Fruit fly (Drosophila melanogaster) whole organism, embryonic: ENCODE data around the gene Vm26Ab.
A peak's percentile ranks its signal among the peaks of the same experiment; 100 is the strongest.

Source experiments
- Adf1 ChIP-seq: fragments of 200-800 bp; sonication (Bioruptor generic); IDR thresholded peaks from 2 replicates; pipeline ENCODE4 v1.3.6; 2022; ENCODE audit warnings: missing biosample characterization, missing genetic modification characterization
- Atf-2 ChIP-seq: fragments of 200-800 bp; sonication (Bioruptor generic); optimal IDR thresholded peaks from 2 replicates; lab custom pipeline; 2016; ENCODE audit warnings: missing biosample characterization, missing genetic modification characterization
- BEAF-32 ChIP-seq: fragments of 200-800 bp; sonication (Bioruptor generic); optimal IDR thresholded peaks from 3 replicates; lab custom pipeline; 2017; ENCODE audit warnings: missing biosample characterization, missing genetic modification characterization, mild to moderate bottlenecking, moderate library complexity, missing genetic modification reagents
- CG10209 ChIP-seq: fragments of 200-800 bp; sonication (Bioruptor generic); optimal IDR thresholded peaks from 3 replicates; lab custom pipeline; 2017; ENCODE audit warnings: missing biosample characterization, mild to moderate bottlenecking, missing genetic modification characterization, missing genetic modification reagents
- CG10267 ChIP-seq: fragments of 200-800 bp; sonication (Bioruptor generic); optimal IDR thresholded peaks from 2 replicates; lab custom pipeline; 2018; ENCODE audit warnings: missing biosample characterization, mild to moderate bottlenecking, missing genetic modification characterization, moderate library complexity
- CG11504 ChIP-seq: fragments of 200-800 bp; sonication (Bioruptor generic); optimal IDR thresholded peaks from 3 replicates; lab custom pipeline; 2019; ENCODE audit warnings: missing biosample characterization, mild to moderate bottlenecking, missing genetic modification characterization, moderate library complexity
- CG12744 ChIP-seq: fragments of 200-800 bp; sonication (Bioruptor generic); optimal IDR thresholded peaks from 2 replicates; lab custom pipeline; 2016; ENCODE audit warnings: missing biosample characterization, missing genetic modification characterization
- CG13123 ChIP-seq: fragments of 200-800 bp; sonication (Bioruptor generic); optimal IDR thresholded peaks from 2 replicates; lab custom pipeline; 2016; ENCODE audit warnings: missing biosample characterization, missing genetic modification characterization
- CG15269 ChIP-seq: fragments of 200-800 bp; sonication (Bioruptor generic); optimal IDR thresholded peaks from 2 replicates; lab custom pipeline; 2018; ENCODE audit warnings: missing biosample characterization, mild to moderate bottlenecking, missing genetic modification characterization, moderate library complexity
- CG1647 ChIP-seq: fragments of 200-800 bp; sonication (Bioruptor generic); optimal IDR thresholded peaks from 3 replicates; lab custom pipeline; 2016; ENCODE audit warnings: missing biosample characterization, missing genetic modification characterization
- CG16863 ChIP-seq: fragments of 200-800 bp; sonication (Bioruptor generic); optimal IDR thresholded peaks from 3 replicates; lab custom pipeline; 2016; ENCODE audit warnings: missing biosample characterization, missing genetic modification characterization
- CG17186 ChIP-seq: fragments of 200-800 bp; sonication (Bioruptor generic); optimal IDR thresholded peaks from 3 replicates; lab custom pipeline; 2017; ENCODE audit warnings: missing biosample characterization, missing genetic modification reagents, missing genetic modification characterization
- CG2678 ChIP-seq: fragments of 200-800 bp; sonication (Bioruptor generic); optimal IDR thresholded peaks from 3 replicates; lab custom pipeline; 2019; ENCODE audit warnings: missing biosample characterization, mild to moderate bottlenecking, missing genetic modification characterization, moderate library complexity
- CG2889 ChIP-seq: fragments of 200-800 bp; sonication (Bioruptor generic); IDR thresholded peaks from 3 replicates; pipeline ENCODE4 v1.3.6; 2022; ENCODE audit warnings: missing biosample characterization, missing genetic modification characterization
- CG34376 ChIP-seq: fragments of 200-800 bp; sonication (Bioruptor generic); optimal IDR thresholded peaks from 2 replicates; lab custom pipeline; 2018; ENCODE audit warnings: missing biosample characterization, mild to moderate bottlenecking, missing genetic modification characterization
- CG3838 ChIP-seq: fragments of 200-800 bp; sonication (Bioruptor generic); optimal IDR thresholded peaks from 3 replicates; lab custom pipeline; 2016; ENCODE audit warnings: missing biosample characterization, missing genetic modification characterization
- CG3995 ChIP-seq: fragments of 200-800 bp; sonication (Bioruptor generic); optimal IDR thresholded peaks from 3 replicates; lab custom pipeline; 2016; ENCODE audit warnings: missing biosample characterization, missing genetic modification characterization
- CG43689 ChIP-seq: fragments of 200-800 bp; sonication (Bioruptor generic); IDR thresholded peaks from 2 replicates; pipeline ENCODE4 v1.3.6; 2022; ENCODE audit warnings: missing biosample characterization, missing genetic modification characterization
- CG4404 ChIP-seq: fragments of 200-800 bp; sonication (Bioruptor generic); IDR thresholded peaks from 2 replicates; pipeline ENCODE4 v1.3.6; 2022; ENCODE audit warnings: missing biosample characterization, missing genetic modification characterization
- CG6254 ChIP-seq: fragments of 200-800 bp; sonication (Bioruptor generic); optimal IDR thresholded peaks from 3 replicates; lab custom pipeline; 2017; ENCODE audit warnings: mild to moderate bottlenecking, missing biosample characterization, missing genetic modification reagents, missing genetic modification characterization
- CG7839 ChIP-seq: fragments of 200-800 bp; sonication (Bioruptor generic); optimal IDR thresholded peaks from 3 replicates; lab custom pipeline; 2018; ENCODE audit warnings: missing biosample characterization, mild to moderate bottlenecking, missing genetic modification characterization, moderate library complexity
- CG7928 ChIP-seq: fragments of 200-800 bp; sonication (Bioruptor generic); optimal IDR thresholded peaks from 2 replicates; lab custom pipeline; 2017; ENCODE audit warnings: missing biosample characterization, mild to moderate bottlenecking, missing genetic modification characterization
- CG8388 ChIP-seq: fragments of 200-800 bp; sonication (Bioruptor generic); optimal IDR thresholded peaks from 2 replicates; lab custom pipeline; 2019; ENCODE audit warnings: missing biosample characterization, mild to moderate bottlenecking, missing genetic modification characterization, moderate library complexity
- CG8765 ChIP-seq: fragments of 200-800 bp; sonication (Bioruptor generic); IDR thresholded peaks from 2 replicates; pipeline ENCODE4 v1.3.6; 2022; ENCODE audit warnings: missing biosample characterization, missing genetic modification characterization
- CG9609 ChIP-seq: fragments of 200-800 bp; sonication (Bioruptor generic); optimal IDR thresholded peaks from 3 replicates; lab custom pipeline; 2016; ENCODE audit warnings: missing biosample characterization, missing genetic modification characterization
- CG9727 ChIP-seq: fragments of 200-800 bp; sonication (Bioruptor generic); optimal IDR thresholded peaks from 3 replicates; lab custom pipeline; 2017; ENCODE audit warnings: missing biosample characterization, mild to moderate bottlenecking, missing genetic modification characterization
- CG9797 ChIP-seq: fragments of 200-800 bp; sonication (Bioruptor generic); optimal IDR thresholded peaks from 3 replicates; lab custom pipeline; 2018; ENCODE audit warnings: missing biosample characterization, mild to moderate bottlenecking, missing genetic modification characterization
- Chrac-16 ChIP-seq: fragments of 200-800 bp; sonication (Bioruptor generic); optimal IDR thresholded peaks from 3 replicates; lab custom pipeline; 2016; ENCODE audit warnings: missing biosample characterization, missing genetic modification characterization
- Dip2 ChIP-seq: fragments of 200-800 bp; sonication (Bioruptor generic); IDR thresholded peaks from 2 replicates; pipeline ENCODE4 v1.3.6; 2022; ENCODE audit warnings: missing biosample characterization, missing genetic modification characterization
- Lim3 ChIP-seq: fragments of 200-800 bp; sonication (Bioruptor generic); IDR thresholded peaks from 2 replicates; pipeline ENCODE4 v1.3.6; 2022; ENCODE audit warnings: missing biosample characterization, missing genetic modification characterization
- Ravus ChIP-seq: fragments of 200-800 bp; sonication (Bioruptor generic); IDR thresholded peaks from 2 replicates; pipeline ENCODE4 v1.3.6; 2022; ENCODE audit warnings: missing biosample characterization, missing genetic modification characterization
- Scr ChIP-seq: fragments of 200-800 bp; sonication (Bioruptor generic); IDR thresholded peaks from 2 replicates; pipeline ENCODE4 v1.3.6; 2022; ENCODE audit warnings: missing biosample characterization, missing genetic modification characterization; ENCODE audit not compliant: partially characterized antibody
- Xbp1 ChIP-seq: fragments of 200-800 bp; sonication (Bioruptor generic); optimal IDR thresholded peaks from 3 replicates; lab custom pipeline; 2016; ENCODE audit warnings: missing biosample characterization, mild to moderate bottlenecking, missing genetic modification characterization
- ase ChIP-seq: fragments of 200-800 bp; sonication (Bioruptor generic); IDR thresholded peaks from 3 replicates; pipeline ENCODE4 v1.3.6; 2022; ENCODE audit warnings: missing biosample characterization, missing genetic modification characterization
- ato ChIP-seq: fragments of 200-800 bp; sonication (Bioruptor generic); IDR thresholded peaks from 2 replicates; pipeline ENCODE4 v1.3.6; 2022; ENCODE audit warnings: missing biosample characterization, missing genetic modification characterization; ENCODE audit not compliant: partially characterized antibody
- btn ChIP-seq: fragments of 200-800 bp; sonication (Bioruptor generic); optimal IDR thresholded peaks from 2 replicates; lab custom pipeline; 2016; ENCODE audit warnings: missing biosample characterization, missing genetic modification characterization
- cas ChIP-seq: fragments of 200-800 bp; sonication (Bioruptor generic); IDR thresholded peaks from 2 replicates; pipeline ENCODE4 v1.3.6; 2022; ENCODE audit warnings: missing biosample characterization, missing genetic modification characterization
- ci ChIP-seq: fragments of 200-800 bp; sonication (Bioruptor generic); IDR thresholded peaks from 3 replicates; pipeline ENCODE4 v1.3.6; 2022; ENCODE audit warnings: missing biosample characterization, missing genetic modification characterization
- crol ChIP-seq: fragments of 200-800 bp; sonication (Bioruptor generic); IDR thresholded peaks from 2 replicates; pipeline ENCODE4 v1.3.6; 2022; ENCODE audit warnings: missing biosample characterization, missing genetic modification characterization
- en ChIP-seq: fragments of 200-800 bp; sonication (Bioruptor generic); optimal IDR thresholded peaks from 2 replicates; lab custom pipeline; 2016; ENCODE audit warnings: missing biosample characterization, missing genetic modification characterization
- esg ChIP-seq: fragments of 200-800 bp; sonication (Bioruptor generic); conservative IDR thresholded peaks from 2 replicates; pipeline ENCODE4 v1.3.6; 2022; ENCODE audit warnings: missing biosample characterization, missing genetic modification characterization
- fd3F ChIP-seq: fragments of 200-800 bp; sonication (Bioruptor generic); optimal IDR thresholded peaks from 2 replicates; lab custom pipeline; 2018; ENCODE audit warnings: missing biosample characterization, mild to moderate bottlenecking, missing genetic modification characterization, moderate library complexity
- fru ChIP-seq: fragments of >200 bp; optimal IDR thresholded peaks from 2 replicates; lab custom pipeline; 2017
- grn ChIP-seq: fragments of 200-800 bp; sonication (Bioruptor generic); optimal IDR thresholded peaks from 3 replicates; lab custom pipeline; 2017; ENCODE audit warnings: missing biosample characterization, missing genetic modification characterization
- mam ChIP-seq: fragments of 200-800 bp; sonication (Bioruptor generic); optimal IDR thresholded peaks from 3 replicates; lab custom pipeline; 2016; ENCODE audit warnings: missing biosample characterization, missing genetic modification characterization
- oc ChIP-seq: fragments of 200-800 bp; sonication (Bioruptor generic); optimal IDR thresholded peaks from 2 replicates; lab custom pipeline; 2018; ENCODE audit warnings: missing biosample characterization, mild to moderate bottlenecking, missing genetic modification characterization, moderate library complexity
- pita ChIP-seq: fragments of 200-800 bp; sonication (Bioruptor generic); optimal IDR thresholded peaks from 2 replicates; lab custom pipeline; 2017; ENCODE audit warnings: missing biosample characterization, mild to moderate bottlenecking, missing genetic modification characterization
- run ChIP-seq: fragments of 200-800 bp; sonication (Bioruptor generic); optimal IDR thresholded peaks from 3 replicates; lab custom pipeline; 2018; ENCODE audit warnings: missing biosample characterization, mild to moderate bottlenecking, missing genetic modification characterization
- salm ChIP-seq: fragments of 200-800 bp; sonication (Bioruptor generic); optimal IDR thresholded peaks from 2 replicates; lab custom pipeline; 2018; ENCODE audit warnings: missing biosample characterization, mild to moderate bottlenecking, missing genetic modification characterization
- slou ChIP-seq: fragments of 200-800 bp; sonication (Bioruptor generic); optimal IDR thresholded peaks from 3 replicates; lab custom pipeline; 2016; ENCODE audit warnings: missing biosample characterization, missing genetic modification characterization
- unc-4 ChIP-seq: fragments of 200-800 bp; sonication (Bioruptor generic); IDR thresholded peaks from 2 replicates; pipeline ENCODE4 v1.3.6; 2022; ENCODE audit warnings: missing biosample characterization, missing genetic modification characterization; ENCODE audit not compliant: partially characterized antibody
- wor ChIP-seq: fragments of 200-800 bp; sonication (Bioruptor generic); IDR thresholded peaks from 2 replicates; pipeline ENCODE4 v1.3.6; 2022; ENCODE audit warnings: missing biosample characterization, missing genetic modification characterization

Vm26Ab gene

DNA sequence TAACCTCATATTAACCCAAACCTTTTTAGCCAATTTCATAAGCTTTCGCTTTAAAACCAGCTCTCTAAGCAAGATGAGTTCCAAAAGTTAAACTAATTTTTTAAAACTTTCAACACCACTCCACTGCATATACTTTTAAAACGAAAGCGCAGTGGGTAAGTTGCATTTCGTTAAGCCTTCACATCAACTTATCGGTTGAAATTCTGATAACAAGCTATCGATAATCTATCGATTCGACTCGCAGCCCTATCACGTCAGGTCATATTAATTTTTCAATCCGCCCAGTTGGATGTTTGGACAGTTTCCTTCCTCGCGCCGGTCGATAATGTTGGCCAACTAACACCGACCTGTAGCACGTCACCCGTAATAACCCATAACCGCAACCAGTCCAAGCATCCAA, 29.3 kb downstream of the Vm26Ab start, which contains the start of gene ifc (continued):
- TF ChIP-seq CG7928 (GFP tag; lab: Kevin White, UChicago) = peak; percentile 98
- TF ChIP-seq CG6254 (GFP tag; lab: Kevin White, UChicago) = peak; percentile 0
- TF ChIP-seq CG3838 (GFP tag; lab: Kevin White, UChicago) = no peak
- no peak for TF ChIP-seq CG11504 (tag; lab: Kevin White, UChicago)
- no peak for TF ChIP-seq ci (GFP tag; lab: Robert Waterston, UW)
- TF ChIP-seq BEAF-32 (GFP tag; lab: Kevin White, UChicago) = peak; percentile 83
- peak; percentile 1 for TF ChIP-seq en
- peak; percentile 58 for TF ChIP-seq CG7839 (tag; lab: Kevin White, UChicago)
- TF ChIP-seq Scr = no peak
- no peak for TF ChIP-seq btn
- peak; percentile 45 for TF ChIP-seq Atf-2
- peak; percentile 77 for TF ChIP-seq mam (GFP tag; lab: Kevin White, UChicago)
- TF ChIP-seq CG16863 = peak; percentile 25
- TF ChIP-seq Chrac-16 (GFP tag; lab: Kevin White, UChicago) = peak; percentile 57
- TF ChIP-seq wor = no peak
- TF ChIP-seq Dip2 = no peak
- peak; percentile 64 for TF ChIP-seq CG2678 (tag; lab: Kevin White, UChicago)
- TF ChIP-seq CG1647 (GFP tag; lab: Kevin White, UChicago) = peak; percentile 37
- no peak for TF ChIP-seq CG43689 (GFP tag; lab: Robert Waterston, UW)
- peak; percentile 39 for TF ChIP-seq CG12744
- peak; percentile 87 for TF ChIP-seq oc (tag; lab: Kevin White, UChicago)
- no peak for TF ChIP-seq CG4404
- TF ChIP-seq CG2889 = no peak
- TF ChIP-seq cas = no peak
- peak; percentile 33 for TF ChIP-seq CG34376 (GFP tag; lab: Kevin White, UChicago)
- TF ChIP-seq esg = no peak
- peak; percentile 17 for TF ChIP-seq CG3995 (GFP tag; lab: Kevin White, UChicago)
- TF ChIP-seq CG13123 (GFP tag; lab: Kevin White, UChicago) = peak; percentile 51
- no peak for TF ChIP-seq fru (lab: Kevin White, UChicago)
- no peak for TF ChIP-seq salm (tag; lab: Kevin White, UChicago)
- no peak for TF ChIP-seq Ravus
- peak; percentile 66 for TF ChIP-seq CG17186 (GFP tag; lab: Kevin White, UChicago)
- peak; percentile 20 for TF ChIP-seq CG10209 (GFP tag; lab: Kevin White, UChicago)
- peak; percentile 94 for TF ChIP-seq CG9797 (GFP tag; lab: Kevin White, UChicago)
- no peak for TF ChIP-seq crol (GFP tag; lab: Robert Waterston, UW)
- TF ChIP-seq CG15269 (tag; lab: Kevin White, UChicago) = peak; percentile 61
- no peak for TF ChIP-seq CG8765 (GFP tag; lab: Robert Waterston, UW)
- peak; percentile 15 for TF ChIP-seq CG8388 (GFP tag; lab: Kevin White, UChicago)
- TF ChIP-seq fd3F (GFP tag; lab: Kevin White, UChicago) = peak; percentile 22
- no peak for TF ChIP-seq pita (GFP tag; lab: Kevin White, UChicago)
- peak; percentile 22 for TF ChIP-seq slou (GFP tag; lab: Kevin White, UChicago)
- TF ChIP-seq ato (GFP tag; lab: Robert Waterston, UW) = no peak
- peak; percentile 32 for TF ChIP-seq CG9609 (GFP tag; lab: Kevin White, UChicago)
- peak; percentile 47 for TF ChIP-seq grn (GFP tag; lab: Kevin White, UChicago)
- TF ChIP-seq CG9727 = peak; percentile 54
- TF ChIP-seq unc-4 = no peak
- TF ChIP-seq run (tag; lab: Kevin White, UChicago) = peak; percentile 22
- TF ChIP-seq CG10267 (tag; lab: Kevin White, UChicago) = peak; percentile 77
- TF ChIP-seq Lim3 (GFP tag; lab: Robert Waterston, UW) = no peak
- TF ChIP-seq ase (GFP tag; lab: Robert Waterston, UW) = no peak
- TF ChIP-seq Adf1 (GFP tag; lab: Robert Waterston, UW) = no peak
- peak; percentile 67 for TF ChIP-seq Xbp1
